Fruit fly (Drosophila melanogaster) whole organism, adult: ENCODE measurements around the gene CG14042.

Experiments
- CG14711 ChIP-seq: fragments of 200-800 bp; sonication (Bioruptor generic); optimal IDR thresholded peaks from 2 replicates; lab custom pipeline; 2018; ENCODE audit warnings: missing biosample characterization, mild to moderate bottlenecking, missing genetic modification characterization, moderate library complexity
- CG5204 ChIP-seq: fragments of 200-800 bp; sonication (Bioruptor generic); optimal IDR thresholded peaks from 2 replicates; lab custom pipeline; 2016; ENCODE audit warnings: missing biosample characterization, missing genetic modification characterization
- cnc ChIP-seq, 2 experiments: fragments of >200 bp; optimal IDR thresholded peaks; 2 replicates each; lab custom pipeline; 2017

DNA sequence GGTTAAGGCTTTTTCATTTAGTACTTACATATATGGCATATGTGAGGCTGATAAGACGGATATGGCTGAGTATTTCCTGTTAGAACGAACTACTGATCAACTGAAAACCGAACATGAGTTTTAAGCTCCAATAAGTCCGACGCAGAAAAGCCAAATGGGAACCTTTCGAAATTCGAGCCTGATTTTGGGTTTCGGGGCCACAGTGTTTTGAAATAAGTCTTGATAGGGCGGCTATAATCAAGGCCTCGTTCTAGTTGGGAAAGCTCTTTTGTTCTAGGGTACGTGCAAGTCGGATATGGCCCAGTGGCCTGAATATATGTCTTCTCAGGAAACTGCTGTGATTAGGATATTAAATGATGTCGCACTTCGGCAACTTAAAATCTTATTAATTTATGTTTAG is 9.4 kb upstream of the CG14042 start, which contains the start of gene vkg:
- TF ChIP-seq cnc (optimal IDR thresholded peaks at IDR 0.05; lab: Kevin White, UChicago) (no peak), CG5204 (GFP tag; lab: Kevin White, UChicago) (no peak), CG14711 (tag; lab: Kevin White, UChicago) (no peak)
